Worm (Caenorhabditis elegans): ENCODE measurements around the gene zipt-3.

zipt-3 gene

DNA sequence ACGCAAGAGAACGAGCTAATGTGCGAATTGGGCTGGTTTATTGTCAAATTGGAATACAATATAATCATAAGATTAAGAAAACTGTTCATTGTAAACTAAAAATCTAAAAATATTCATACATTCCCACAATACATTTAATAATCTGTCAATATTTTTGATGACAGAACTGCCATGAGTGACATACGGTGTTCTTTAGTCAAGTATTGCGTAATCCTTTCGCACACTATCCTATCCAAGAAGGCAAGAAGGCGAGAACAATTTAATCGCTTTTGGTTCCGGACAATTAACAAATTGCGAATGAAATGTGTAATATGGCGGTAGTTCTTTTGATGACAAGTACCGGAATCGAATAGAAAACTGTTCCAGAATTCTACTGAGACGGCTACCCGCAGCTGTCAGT is 17.0 kb downstream of the zipt-3 start:
- TF ChIP-seq lin-13 (tag; optimal IDR thresholded peaks at IDR 0.05) (no peak), nhr-2 (tag; optimal IDR thresholded peaks at IDR 0.05) (peak; percentile 52), zip-8 (tag; optimal IDR thresholded peaks at IDR 0.05) (peak; percentile 92), ham-2 (GFP tag; optimal IDR thresholded peaks at IDR 0.05) (no peak), unc-62 (GFP tag; optimal IDR thresholded peaks at IDR 0.05) (peak; percentile 69), snpc-4 (tag; optimal IDR thresholded peaks at IDR 0.05) (no peak), mep-1 (tag; optimal IDR thresholded peaks at IDR 0.05) (no peak), nhr-76 (tag; optimal IDR thresholded peaks at IDR 0.05) (no peak), M03D4.4 (tag; optimal IDR thresholded peaks at IDR 0.05) (no peak), sem-2 (GFP tag; optimal IDR thresholded peaks at IDR 0.05) (no peak)

DNA sequence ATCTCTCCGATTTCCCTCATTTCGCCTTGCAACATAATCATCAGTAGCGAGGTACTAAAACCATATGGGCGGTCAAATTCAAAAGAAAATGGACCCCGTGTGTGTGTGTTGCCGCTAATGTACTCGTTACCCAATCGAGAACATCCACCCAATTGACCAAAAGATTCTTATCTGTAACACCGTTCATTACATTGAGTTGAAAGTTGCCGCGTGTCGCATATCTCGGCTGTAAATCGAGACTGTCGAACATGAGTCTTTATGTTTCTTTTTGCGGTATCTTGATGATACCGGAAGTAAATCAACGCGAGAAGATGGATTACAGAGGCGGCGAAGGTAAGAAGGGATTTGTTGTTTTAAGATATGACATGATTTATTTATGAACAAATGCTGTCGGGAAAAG is 17.8 kb downstream of the zipt-3 start:
- TF ChIP-seq nhr-2 (tag; optimal IDR thresholded peaks at IDR 0.05) = peak; percentile 78
- TF ChIP-seq tbx-8 (GFP tag; optimal IDR thresholded peaks at IDR 0.05) = no peak
- TF ChIP-seq ces-1 (GFP tag; optimal IDR thresholded peaks at IDR 0.05) = no peak
- TF ChIP-seq elt-1 (tag; optimal IDR thresholded peaks at IDR 0.05; ENCODE audit: borderline replicate concordance, insufficient read depth) = peak; percentile 61

DNA sequence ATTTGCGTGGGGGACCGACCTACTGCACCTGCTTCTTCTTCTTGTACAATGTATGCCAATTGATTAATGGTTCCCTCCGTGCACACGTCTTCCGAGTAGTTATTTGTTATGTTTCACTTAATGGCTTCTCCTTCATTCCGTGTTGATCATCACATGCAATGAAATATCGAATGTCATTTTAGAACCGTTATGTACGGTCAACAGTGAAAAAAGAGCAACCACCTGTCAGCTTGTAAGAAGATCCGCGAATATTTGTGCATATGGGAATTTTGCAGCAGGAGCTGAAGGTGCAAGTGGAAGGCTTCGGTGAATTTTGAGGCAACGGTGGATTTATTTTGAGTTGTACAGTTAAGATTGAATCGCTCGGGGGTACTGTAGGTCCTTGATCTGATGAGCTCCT is 18.7 kb downstream of the zipt-3 start:
- no peak for TF ChIP-seq snpc-4 (tag; optimal IDR thresholded peaks at IDR 0.05)
- TF ChIP-seq lsy-2 (tag; optimal IDR thresholded peaks at IDR 0.05) = no peak
- TF ChIP-seq cnd-1 (tag; optimal IDR thresholded peaks at IDR 0.05) = no peak

DNA sequence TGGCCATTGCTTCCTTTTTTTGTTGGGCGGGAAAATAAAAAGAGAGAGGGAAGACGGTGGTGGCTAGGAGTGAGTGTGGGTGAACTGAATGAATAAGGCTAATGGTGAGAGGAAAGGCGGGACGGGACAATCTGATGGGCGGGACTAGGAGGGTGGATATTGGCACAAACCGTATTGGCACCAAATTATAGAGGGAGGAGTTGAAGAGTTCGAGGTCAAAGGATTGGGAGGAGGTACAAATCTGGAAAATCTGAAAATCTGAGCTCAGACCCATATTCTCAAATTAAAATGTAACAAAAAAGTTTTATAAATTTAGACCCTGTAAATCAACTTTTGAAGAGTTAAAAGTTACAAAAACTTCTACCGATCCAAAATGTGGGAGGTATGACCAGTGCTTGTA is 20.9 kb downstream of the zipt-3 start, which contains the start of gene hlh-14:
Gene hlh-14 (minus strand): TSS at position 101 of the 400 bp plus-strand sequence.
- TF ChIP-seq elt-1 (tag; optimal IDR thresholded peaks at IDR 0.05; ENCODE audit: borderline replicate concordance, insufficient read depth) (no peak), mls-2 (tag; optimal IDR thresholded peaks at IDR 0.05) (no peak), unc-62 (GFP tag; optimal IDR thresholded peaks at IDR 0.05) (no peak), nhr-76 (tag; optimal IDR thresholded peaks at IDR 0.05) (no peak), nhr-237 (tag; optimal IDR thresholded peaks at IDR 0.05) (no peak)

DNA sequence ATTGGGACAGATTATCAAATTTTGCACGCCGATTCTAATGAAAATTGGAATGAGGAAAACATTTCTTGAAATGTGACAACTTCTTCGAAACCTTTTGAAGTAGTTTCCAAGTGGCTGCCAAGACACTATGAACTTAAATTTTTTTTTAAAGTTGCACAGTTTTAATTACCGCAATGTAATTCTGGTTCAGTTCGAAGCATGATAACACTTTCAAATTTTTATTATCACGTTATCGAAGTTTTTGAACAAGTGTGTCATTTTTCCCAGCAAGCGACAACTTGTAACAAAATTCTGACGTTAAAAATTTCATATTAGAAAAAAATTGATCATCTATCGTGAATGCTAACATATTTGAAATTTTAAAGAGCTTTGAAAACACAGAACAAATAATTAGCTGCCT is 24.8 kb downstream of the zipt-3 start:
- TF ChIP-seq unc-120 (tag; optimal IDR thresholded peaks at IDR 0.05; ENCODE audit: poor library complexity, severe bottlenecking) (no peak), mab-5 (tag; optimal IDR thresholded peaks at IDR 0.05) (no peak), ztf-11 (tag; optimal IDR thresholded peaks at IDR 0.05) (no peak), nhr-28 (tag; optimal IDR thresholded peaks at IDR 0.05) (no peak), cnd-1 (tag; optimal IDR thresholded peaks at IDR 0.05) (no peak), nhr-12 (tag; optimal IDR thresholded peaks at IDR 0.05) (no peak), ces-1 (GFP tag; optimal IDR thresholded peaks at IDR 0.05) (no peak), pha-4 (tag; optimal IDR thresholded peaks at IDR 0.05) (no peak), lin-13 (tag; optimal IDR thresholded peaks at IDR 0.05) (no peak), sem-2 (GFP tag; optimal IDR thresholded peaks at IDR 0.05) (no peak), lsy-2 (tag; optimal IDR thresholded peaks at IDR 0.05) (no peak), elt-3 (tag; optimal IDR thresholded peaks at IDR 0.05) (no peak)

DNA sequence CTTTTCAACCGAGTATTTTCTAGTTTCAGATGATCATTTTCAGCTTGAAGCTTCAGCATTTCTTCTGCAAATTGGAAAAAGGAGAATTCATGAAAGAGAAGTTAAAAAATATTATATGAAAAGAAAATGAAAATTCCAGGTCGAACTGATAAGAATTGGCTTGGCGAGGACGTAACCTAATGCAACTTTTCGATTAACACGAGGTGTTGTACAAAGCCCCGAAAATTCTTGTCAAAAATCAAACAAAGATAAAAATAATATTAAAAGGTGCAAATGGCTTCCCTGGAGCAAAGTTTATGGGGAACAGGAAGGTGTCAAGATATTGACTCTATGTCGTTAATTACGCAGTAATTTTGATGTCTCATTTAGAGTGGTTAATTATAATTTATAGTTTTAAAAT is 26.4 kb downstream of the zipt-3 start:
- no peak for TF ChIP-seq zip-8 (tag; optimal IDR thresholded peaks at IDR 0.05)
- no peak for TF ChIP-seq elt-1 (tag; optimal IDR thresholded peaks at IDR 0.05; ENCODE audit: borderline replicate concordance, insufficient read depth)
- TF ChIP-seq nhr-2 (tag; optimal IDR thresholded peaks at IDR 0.05) = no peak
- no peak for TF ChIP-seq unc-120 (tag; optimal IDR thresholded peaks at IDR 0.05; ENCODE audit: poor library complexity, severe bottlenecking)
- no peak for TF ChIP-seq tbx-8 (GFP tag; optimal IDR thresholded peaks at IDR 0.05)

DNA sequence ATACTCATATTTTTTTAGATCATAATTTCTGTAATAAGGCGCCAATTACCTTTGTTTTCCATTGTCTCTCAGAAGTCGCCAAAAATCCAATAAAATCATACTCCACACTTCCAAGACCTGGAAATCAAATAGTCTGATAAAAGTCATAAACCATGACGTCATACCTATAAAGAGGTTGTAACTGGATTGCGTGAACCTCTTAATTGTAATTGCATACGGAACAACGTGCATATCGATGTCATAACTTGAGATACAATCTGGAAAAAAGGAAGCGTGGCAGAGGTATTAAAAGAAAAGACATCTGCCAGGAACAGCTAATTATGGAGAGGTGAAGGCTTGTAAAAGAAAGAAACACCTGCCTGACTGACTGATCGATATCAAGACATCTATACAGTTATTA is 27.2 kb downstream of the zipt-3 start, which contains the start of gene F10C1.9:
Gene F10C1.9 (minus strand): TSS at position 197 of the 400 bp plus-strand sequence.
- TF ChIP-seq nhr-2 (tag; optimal IDR thresholded peaks at IDR 0.05) = peak; percentile 88
- TF ChIP-seq lin-32 (GFP tag; optimal IDR thresholded peaks at IDR 0.05) = no peak
- TF ChIP-seq zip-8 (tag; optimal IDR thresholded peaks at IDR 0.05) = peak; percentile 95

DNA sequence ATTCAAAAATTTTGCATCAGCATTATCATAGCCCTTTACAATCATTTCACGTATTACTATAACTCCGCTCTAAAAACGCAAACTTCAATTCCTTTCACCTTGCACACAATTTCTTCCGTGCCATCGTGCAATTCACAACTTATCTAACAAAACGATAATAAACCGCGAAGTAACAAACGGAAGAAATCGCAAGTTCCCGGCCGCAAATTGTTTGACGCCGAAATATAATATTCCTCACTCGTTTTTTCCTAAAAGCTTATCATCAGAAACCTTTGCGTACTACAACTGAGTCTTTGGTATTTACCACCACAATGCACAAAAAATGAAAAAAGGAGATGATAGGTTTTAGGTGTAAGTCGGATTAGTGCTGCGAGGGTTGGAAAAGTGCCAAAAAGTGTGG is 29.4 kb downstream of the zipt-3 start:
- no peak for TF ChIP-seq cnd-1 (tag; optimal IDR thresholded peaks at IDR 0.05)
- TF ChIP-seq elt-3 (tag; optimal IDR thresholded peaks at IDR 0.05) = no peak
- no peak for TF ChIP-seq mab-5 (tag; optimal IDR thresholded peaks at IDR 0.05)
- no peak for TF ChIP-seq flh-1 (GFP tag; optimal IDR thresholded peaks at IDR 0.05)
- TF ChIP-seq lin-13 (tag; optimal IDR thresholded peaks at IDR 0.05) = no peak
- no peak for TF ChIP-seq pha-4 (tag; optimal IDR thresholded peaks at IDR 0.05)
- no peak for TF ChIP-seq mep-1 (tag; optimal IDR thresholded peaks at IDR 0.05)
- no peak for TF ChIP-seq sptf-1 (tag; optimal IDR thresholded peaks at IDR 0.05)
- no peak for TF ChIP-seq nhr-12 (tag; optimal IDR thresholded peaks at IDR 0.05)
- TF ChIP-seq ceh-83 (GFP tag; optimal IDR thresholded peaks at IDR 0.05) = no peak
- TF ChIP-seq unc-62 (GFP tag; optimal IDR thresholded peaks at IDR 0.05) = no peak
- TF ChIP-seq snpc-4 (tag; optimal IDR thresholded peaks at IDR 0.05) = no peak
- TF ChIP-seq unc-39 (tag; optimal IDR thresholded peaks at IDR 0.05) = no peak
- no peak for TF ChIP-seq zip-8 (tag; optimal IDR thresholded peaks at IDR 0.05)
- TF ChIP-seq ceh-43 (GFP tag; optimal IDR thresholded peaks at IDR 0.05) = no peak
- no peak for TF ChIP-seq unc-120 (tag; optimal IDR thresholded peaks at IDR 0.05; ENCODE audit: poor library complexity, severe bottlenecking)
